Fruit fly (Drosophila melanogaster): ENCODE data around the gene CG1824.

DNA sequence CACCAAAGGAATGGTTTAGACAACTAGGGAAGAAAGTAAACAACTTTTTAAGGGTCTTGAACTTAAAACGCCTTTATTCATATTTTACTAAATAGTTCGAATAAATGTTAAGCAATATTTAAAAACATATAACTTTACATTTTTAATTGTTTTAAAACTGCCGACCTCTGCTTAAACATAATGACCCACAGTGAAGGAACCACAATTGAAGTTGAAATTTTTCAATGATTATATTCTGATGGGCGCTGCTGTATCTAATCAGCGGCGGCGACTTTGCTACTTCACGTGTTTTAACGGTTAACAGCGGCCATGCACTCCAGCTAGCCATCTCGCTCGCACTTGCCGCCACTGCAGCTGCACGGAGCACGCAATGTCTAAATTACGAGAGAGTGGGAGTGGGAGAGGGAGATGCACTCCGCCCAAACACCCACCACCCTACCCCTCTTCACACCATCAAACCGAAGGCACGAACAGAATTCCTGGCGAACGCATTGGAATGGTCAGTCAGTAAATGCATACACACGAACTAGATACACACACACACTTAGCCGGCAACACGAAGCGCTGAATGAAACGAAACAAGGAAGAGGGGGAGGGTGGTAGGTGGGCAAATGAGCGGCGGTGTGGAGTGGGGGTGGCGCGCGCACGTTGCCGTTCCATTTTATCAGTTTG lies 16.6 kb downstream of the CG1824 start:
- TF ChIP-seq Sp1 (GFP tag; optimal IDR thresholded peaks at IDR 0.05): peak; percentile 53
- no peak for TF ChIP-seq CG32264 (GFP tag; optimal IDR thresholded peaks at IDR 0.05)
- peak; percentile 55 for TF ChIP-seq psq (GFP tag; optimal IDR thresholded peaks at IDR 0.05)
- no peak for TF ChIP-seq CrebA (GFP tag; optimal IDR thresholded peaks at IDR 0.05; ENCODE audit: borderline replicate concordance)
- TF ChIP-seq ey (GFP tag; optimal IDR thresholded peaks at IDR 0.05): peak; percentile 44
- TF ChIP-seq pan (optimal IDR thresholded peaks at IDR 0.05): no peak
- no peak for TF ChIP-seq Rel (GFP tag; optimal IDR thresholded peaks at IDR 0.05)
- no peak for TF ChIP-seq Rel (tag; optimal IDR thresholded peaks at IDR 0.05)

Data from whole organism, wandering third instar larva.